Fruit fly (Drosophila melanogaster): Measurements from ENCODE around the gene CG18731.

Gene CG18731

dm6 chr3R:29737891-29738290 is 13.1 kb downstream of the CG18731 start, which contains the start of gene Gnpnat:
Gnpnat (plus strand) TSS chr3R:29738275.
- no peak for TF ChIP-seq CG17802 (tag; optimal IDR thresholded peaks at IDR 0.05)
- TF ChIP-seq Mad (GFP tag; optimal IDR thresholded peaks at IDR 0.05): no peak
- TF ChIP-seq CG7987 (GFP tag; optimal IDR thresholded peaks at IDR 0.05): no peak
- no peak for TF ChIP-seq CG8478 (optimal IDR thresholded peaks at IDR 0.05)
- TF ChIP-seq gro (GFP tag; optimal IDR thresholded peaks at IDR 0.05): no peak
- TF ChIP-seq CG3995 (GFP tag; optimal IDR thresholded peaks at IDR 0.05): no peak
- TF ChIP-seq TFAM (GFP tag; optimal IDR thresholded peaks at IDR 0.05): no peak
- peak; percentile 8 for TF ChIP-seq Nf-YB (GFP tag; optimal IDR thresholded peaks at IDR 0.05)
- no peak for TF ChIP-seq Sry-δ (GFP tag; optimal IDR thresholded peaks at IDR 0.05)
- peak in 1 of 2 experiments; percentile 25 for TF ChIP-seq Eip74EF (GFP tag; optimal IDR thresholded peaks at IDR 0.05)
- TF ChIP-seq CG2712 (tag; optimal IDR thresholded peaks at IDR 0.05): peak; percentile 69
- TF ChIP-seq dimm (GFP tag; IDR thresholded peaks at IDR 0.05): no peak
- TF ChIP-seq bigmax (GFP tag; optimal IDR thresholded peaks at IDR 0.05): no peak
- no peak for TF ChIP-seq luna (GFP tag; optimal IDR thresholded peaks at IDR 0.05)
- no peak for TF ChIP-seq twi (tag; optimal IDR thresholded peaks at IDR 0.05)
- no peak for TF ChIP-seq CG16863 (GFP tag; optimal IDR thresholded peaks at IDR 0.05)
- peak; percentile 5 for TF ChIP-seq CrebB (tag; optimal IDR thresholded peaks at IDR 0.05)
- no peak for TF ChIP-seq CG1832 (GFP tag; optimal IDR thresholded peaks at IDR 0.05)
- TF ChIP-seq Poxn (GFP tag; IDR thresholded peaks at IDR 0.05): no peak
- no peak for TF ChIP-seq zf30C (GFP tag; optimal IDR thresholded peaks at IDR 0.05)
- no peak for TF ChIP-seq CG3065 (GFP tag; optimal IDR thresholded peaks at IDR 0.05)
- peak; percentile 58 for TF ChIP-seq onecut (GFP tag; IDR thresholded peaks at IDR 0.05)
- TF ChIP-seq zfh2 (GFP tag; optimal IDR thresholded peaks at IDR 0.05): no peak
- no peak for TF ChIP-seq Ets97D (GFP tag; optimal IDR thresholded peaks at IDR 0.05)
- no peak for TF ChIP-seq Oaz (GFP tag; IDR thresholded peaks at IDR 0.05)
- TF ChIP-seq Ptx1 (GFP tag; IDR thresholded peaks at IDR 0.05): no peak
- TF ChIP-seq H2.0 (GFP tag; IDR thresholded peaks at IDR 0.05): no peak
- TF ChIP-seq B-H1 (GFP tag; IDR thresholded peaks at IDR 0.05): no peak
- peak; percentile 5 for TF ChIP-seq CG30431 (GFP tag; optimal IDR thresholded peaks at IDR 0.05)
- TF ChIP-seq CG7745 (tag; optimal IDR thresholded peaks at IDR 0.05): no peak
- peak; percentile 19 for TF ChIP-seq CG10462 (GFP tag; optimal IDR thresholded peaks at IDR 0.05)
- no peak for TF ChIP-seq ttk (GFP tag; IDR thresholded peaks at IDR 0.05)
- peak; percentile 69 for TF ChIP-seq CG7839 (tag; optimal IDR thresholded peaks at IDR 0.05)
- TF ChIP-seq Spps (tag; optimal IDR thresholded peaks at IDR 0.05): peak; percentile 29
- no peak for TF ChIP-seq CG4707 (GFP tag; optimal IDR thresholded peaks at IDR 0.05)
- no peak for TF ChIP-seq chif (GFP tag; optimal IDR thresholded peaks at IDR 0.05)
- TF ChIP-seq ken (GFP tag; IDR thresholded peaks at IDR 0.05): no peak
- TF ChIP-seq CG8281 (tag; optimal IDR thresholded peaks at IDR 0.05): no peak
- no peak for TF ChIP-seq CG15073 (GFP tag; optimal IDR thresholded peaks at IDR 0.05)
- no peak for TF ChIP-seq jigr1 (GFP tag; IDR thresholded peaks at IDR 0.05)
- no peak for TF ChIP-seq CG6272 (GFP tag; IDR thresholded peaks at IDR 0.05)
- TF ChIP-seq CG3163 (GFP tag; optimal IDR thresholded peaks at IDR 0.05): no peak
- peak; percentile 43 for TF ChIP-seq psq (GFP tag; optimal IDR thresholded peaks at IDR 0.05)
- TF ChIP-seq fd64A (GFP tag; optimal IDR thresholded peaks at IDR 0.05): no peak
- TF ChIP-seq Xbp1 (GFP tag; optimal IDR thresholded peaks at IDR 0.05): peak; percentile 40
- TF ChIP-seq GATAe (GFP tag; conservative IDR thresholded peaks at IDR 0.05): no peak
- no peak for TF ChIP-seq dan (GFP tag; IDR thresholded peaks at IDR 0.05)
- peak; percentile 7 for TF ChIP-seq CG1529 (GFP tag; optimal IDR thresholded peaks at IDR 0.05)
- TF ChIP-seq tio (GFP tag; optimal IDR thresholded peaks at IDR 0.05): no peak
- no peak for TF ChIP-seq CG11247 (GFP tag; IDR thresholded peaks at IDR 0.05)
- no peak for TF ChIP-seq dysf (GFP tag; IDR thresholded peaks at IDR 0.05)
- TF ChIP-seq croc (GFP tag; conservative IDR thresholded peaks at IDR 0.05): no peak
- no peak for TF ChIP-seq nerfin-2 (GFP tag; IDR thresholded peaks at IDR 0.05; ENCODE audit: partially characterized antibody)

All from whole organism, embryonic.